Worm (Caenorhabditis elegans): ENCODE results near the gene cnc-11.

cnc-11 gene

ce11 chrV:1450160-1450559 lies 8.0 kb downstream of the cnc-11 start, which contains the start of gene cnc-2:
cnc-2 (minus strand) TSS chrV:1450183.
- TF ChIP-seq F37D6.2 (tag; optimal IDR thresholded peaks at IDR 0.05) (no peak), mdt-29 (GFP tag; IDR thresholded peaks at IDR 0.05) (no peak), hlh-30 (tag; optimal IDR thresholded peaks at IDR 0.05; ENCODE audit: insufficient read depth) (peak; percentile 2), mxl-3 (GFP tag; optimal IDR thresholded peaks at IDR 0.05) (peak; percentile 37)

- TF ChIP-seq saeg-2 (GFP tag; IDR thresholded peaks at IDR 0.05) (no peak), tag-97 (GFP tag; IDR thresholded peaks at IDR 0.05) (no peak), pha-4 (GFP tag; IDR thresholded peaks at IDR 0.05) (no peak), pha-4 (tag; optimal IDR thresholded peaks at IDR 0.05) (no peak), spr-3 (GFP tag; optimal IDR thresholded peaks at IDR 0.05) (no peak), ctbp-1 (GFP tag; IDR thresholded peaks at IDR 0.05) (no peak), arid-1 (GFP tag; conservative IDR thresholded peaks at IDR 0.05) (no peak), snpc-4 (tag; optimal IDR thresholded peaks at IDR 0.05) (no peak), gei-8 (GFP tag; optimal IDR thresholded peaks at IDR 0.05) (no peak), mxl-2 (GFP tag; conservative IDR thresholded peaks at IDR 0.05) (no peak), lir-3 (tag; optimal IDR thresholded peaks at IDR 0.05) (no peak), nhr-41 (GFP tag; IDR thresholded peaks at IDR 0.05) (no peak), nhr-11 (tag; optimal IDR thresholded peaks at IDR 0.05) (no peak), egl-43 (GFP tag; IDR thresholded peaks at IDR 0.05) (no peak), ZK546.5 (tag; optimal IDR thresholded peaks at IDR 0.05) (no peak), daf-12 (tag; optimal IDR thresholded peaks at IDR 0.05) (no peak), R02D3.7 (tag; optimal IDR thresholded peaks at IDR 0.05) (no peak), hlh-30 (tag; optimal IDR thresholded peaks at IDR 0.05; ENCODE audit: insufficient read depth) (no peak)
These were observed 9.2 kb downstream of the cnc-11 start, which contains the start of gene srj-23 for ce11 chrV:1451334-1451733. srj-23 (plus strand) TSS chrV:1451634.

- no peak for TF ChIP-seq dpl-1 (GFP tag; optimal IDR thresholded peaks at IDR 0.05)
These were observed 12.6 kb downstream of the cnc-11 start, which contains the start of gene chil-14 for ce11 chrV:1454762-1455161. chil-14 (plus strand) TSS chrV:1455062.

ce11 chrV:1455280-1455679 lies 13.1 kb downstream of the cnc-11 start:
- no peak for TF ChIP-seq nhr-77 (tag; optimal IDR thresholded peaks at IDR 0.05)
- TF ChIP-seq F49E8.2 (tag; optimal IDR thresholded peaks at IDR 0.05; ENCODE audit: borderline replicate concordance) = no peak
- peak; percentile 26; the same call in 1 of the 2 replicates for TF ChIP-seq php-3 (GFP tag; IDR thresholded peaks at IDR 0.05)
- no peak for TF ChIP-seq madf-9 (GFP tag; conservative IDR thresholded peaks at IDR 0.05)
- no peak for TF ChIP-seq skn-1 (tag; optimal IDR thresholded peaks at IDR 0.05)
- TF ChIP-seq dmd-8 (GFP tag; IDR thresholded peaks at IDR 0.05) = 0 out of 2 replicates have a peak, but pooled peaks have one; percentile 9
- no peak for TF ChIP-seq R02D3.7 (tag; optimal IDR thresholded peaks at IDR 0.05)
- no peak for TF ChIP-seq hmg-1.1 (GFP tag; IDR thresholded peaks at IDR 0.05)
- TF ChIP-seq lin-1 (GFP tag; IDR thresholded peaks at IDR 0.05) = no peak
- no peak for TF ChIP-seq mxl-2 (GFP tag; conservative IDR thresholded peaks at IDR 0.05)
- TF ChIP-seq nhr-111 (GFP tag; optimal IDR thresholded peaks at IDR 0.05) = no peak
- no peak for TF ChIP-seq ceh-62 (tag; optimal IDR thresholded peaks at IDR 0.05)
- TF ChIP-seq F44E2.7 (GFP tag; IDR thresholded peaks at IDR 0.05) = 0 out of 2 replicates have a peak, but pooled peaks have one; percentile 46
- TF ChIP-seq mdt-29 (GFP tag; IDR thresholded peaks at IDR 0.05) = 0 out of 2 replicates have a peak, but pooled peaks have one; percentile 13
- TF ChIP-seq daf-12 (tag; optimal IDR thresholded peaks at IDR 0.05) = no peak
- TF ChIP-seq ztf-11 (tag; optimal IDR thresholded peaks at IDR 0.05) = no peak
- TF ChIP-seq dmd-9 (GFP tag; IDR thresholded peaks at IDR 0.05) = no peak
- TF ChIP-seq cey-2 (tag; optimal IDR thresholded peaks at IDR 0.05; ENCODE audit: borderline replicate concordance, insufficient read depth) = no peak
- TF ChIP-seq vab-7 (GFP tag; IDR thresholded peaks at IDR 0.05) = no peak
- TF ChIP-seq D1046.2 (GFP tag; IDR thresholded peaks at IDR 0.05) = no peak
- peak; percentile 86 for TF ChIP-seq set-16 (GFP tag; IDR thresholded peaks at IDR 0.05)
- TF ChIP-seq pha-4 (GFP tag; IDR thresholded peaks at IDR 0.05) = no peak
- TF ChIP-seq pha-4 (tag; optimal IDR thresholded peaks at IDR 0.05) = no peak
- TF ChIP-seq nhr-10 (tag; optimal IDR thresholded peaks at IDR 0.05) = no peak
- TF ChIP-seq dmd-6 (GFP tag; IDR thresholded peaks at IDR 0.05) = no peak
- no peak for TF ChIP-seq snpc-1.2 (GFP tag; IDR thresholded peaks at IDR 0.05)
- TF ChIP-seq lin-13 (GFP tag; optimal IDR thresholded peaks at IDR 0.05) = no peak
- TF ChIP-seq T26A8.4 (GFP tag; IDR thresholded peaks at IDR 0.05) = no peak
- TF ChIP-seq Y48G9A.11 (GFP tag; IDR thresholded peaks at IDR 0.05) = peak; percentile 37; the same call in 1 of the 2 replicates

All from whole organism, L4 larva.